Fruit fly (Drosophila melanogaster): ENCODE measurements around the gene dnd.

- TF ChIP-seq Hr39 (GFP tag; optimal IDR thresholded peaks at IDR 0.05): peak; percentile 87
- peak; percentile 94 for TF ChIP-seq svp (GFP tag)
- TF ChIP-seq CG8632 (GFP tag; optimal IDR thresholded peaks at IDR 0.05): peak; percentile 84
- peak; percentile 90 for TF ChIP-seq CG16779 (tag; optimal IDR thresholded peaks at IDR 0.05)
- TF ChIP-seq Lpt (GFP tag; optimal IDR thresholded peaks at IDR 0.05): peak; percentile 93
- peak; percentile 90 for TF ChIP-seq CG11762 (GFP tag; optimal IDR thresholded peaks at IDR 0.05; ENCODE audit: insufficient read depth)
- TF ChIP-seq salr (GFP tag; optimal IDR thresholded peaks at IDR 0.05): peak; percentile 93
- peak; percentile 91 for TF ChIP-seq CG4318 (GFP tag; optimal IDR thresholded peaks at IDR 0.05)
- TF ChIP-seq CG3032 (tag; optimal IDR thresholded peaks at IDR 0.05): peak; percentile 96
- TF ChIP-seq Gug (GFP tag; IDR thresholded peaks at IDR 0.05): peak; percentile 94
- peak; percentile 95 for TF ChIP-seq Sox14 (GFP tag; optimal IDR thresholded peaks at IDR 0.05)
- TF ChIP-seq OdsH (GFP tag; optimal IDR thresholded peaks at IDR 0.05): peak; percentile 95
Observed at dm6 chr3R:21897565-21897964, 10.4 kb upstream of the dnd start.
